Fruit fly (Drosophila melanogaster): ENCODE results near the gene Gug.
A peak's percentile ranks its signal among the peaks of the same experiment; 100 is the strongest.

The Gug gene

dm6 chr3L:8449800-8450690 is at the start of gene Gug (continued):
- TF ChIP-seq CG3065 (GFP tag; optimal IDR thresholded peaks at IDR 0.05) = no peak
- peak; percentile 35 for TF ChIP-seq CG11504 (tag; optimal IDR thresholded peaks at IDR 0.05)
- TF ChIP-seq sob (GFP tag; IDR thresholded peaks at IDR 0.05) = peak; percentile 24; the same call in 1 of the 2 replicates
- TF ChIP-seq vvl (GFP tag; IDR thresholded peaks at IDR 0.05) = peak; percentile 20
- peak; percentile 24; the same call in 1 of the 2 replicates for TF ChIP-seq slbo (GFP tag; IDR thresholded peaks at IDR 0.05)
- peak; percentile 40 for TF ChIP-seq CG1603 (tag; optimal IDR thresholded peaks at IDR 0.05)
- peak; percentile 16; the same call in 1 of the 3 replicates for TF ChIP-seq ci (GFP tag; IDR thresholded peaks at IDR 0.05)
- TF ChIP-seq ranshi (GFP tag; IDR thresholded peaks at IDR 0.05) = peak; percentile 39; the same call in 1 of the 2 replicates
- peak; percentile 16 for TF ChIP-seq MBD-R2 (GFP tag; IDR thresholded peaks at IDR 0.05)
- no peak for TF ChIP-seq CG3838 (GFP tag; optimal IDR thresholded peaks at IDR 0.05)
- no peak for TF ChIP-seq CG17912 (GFP tag; optimal IDR thresholded peaks at IDR 0.05)
- no peak for TF ChIP-seq Atf-2 (GFP tag; optimal IDR thresholded peaks at IDR 0.05)
- no peak for TF ChIP-seq chif (GFP tag; optimal IDR thresholded peaks at IDR 0.05)
- TF ChIP-seq nau (GFP tag; optimal IDR thresholded peaks at IDR 0.05) = no peak
- peak; percentile 20 for TF ChIP-seq CG18262 (tag; optimal IDR thresholded peaks at IDR 0.05)
- no peak for TF ChIP-seq Hr39 (optimal IDR thresholded peaks at IDR 0.05)
- no peak for TF ChIP-seq CG9876 (GFP tag; optimal IDR thresholded peaks at IDR 0.05)
- TF ChIP-seq lmd (GFP tag; IDR thresholded peaks at IDR 0.05) = peak; percentile 19; the same call in 1 of the 2 replicates
- no peak for TF ChIP-seq Asciz (GFP tag; optimal IDR thresholded peaks at IDR 0.05)
- no peak for TF ChIP-seq wdn (GFP tag; IDR thresholded peaks at IDR 0.05)
- TF ChIP-seq Sin3A (optimal IDR thresholded peaks at IDR 0.05) = peak; percentile 59
- no peak for TF ChIP-seq salm (tag; optimal IDR thresholded peaks at IDR 0.05)
- TF ChIP-seq crp (GFP tag; optimal IDR thresholded peaks at IDR 0.05) = peak in 1 of 2 experiments; percentile 6
- no peak for TF ChIP-seq CG6813 (GFP tag; optimal IDR thresholded peaks at IDR 0.05)
- no peak for TF ChIP-seq mld (GFP tag; IDR thresholded peaks at IDR 0.05; ENCODE audit: partially characterized antibody)
- no peak for TF ChIP-seq Nf-YB (GFP tag; optimal IDR thresholded peaks at IDR 0.05)
- TF ChIP-seq lbe (GFP tag; optimal IDR thresholded peaks at IDR 0.05) = no peak
- no peak for TF ChIP-seq CG9727 (GFP tag; optimal IDR thresholded peaks at IDR 0.05)
- TF ChIP-seq CG34422 (GFP tag; IDR thresholded peaks at IDR 0.05) = peak; percentile 57; the same call in 2 of the 3 replicates
- no peak for TF ChIP-seq TFAM (GFP tag; optimal IDR thresholded peaks at IDR 0.05)
- TF ChIP-seq trh (GFP tag; optimal IDR thresholded peaks at IDR 0.05) = no peak
- TF ChIP-seq Vsx1 (GFP tag; optimal IDR thresholded peaks at IDR 0.05) = peak; percentile 12
- no peak for TF ChIP-seq knrl (GFP tag; IDR thresholded peaks at IDR 0.05; ENCODE audit: partially characterized antibody)
- no peak for TF ChIP-seq Ssrp (tag; optimal IDR thresholded peaks at IDR 0.05)
- no peak for TF ChIP-seq tx (GFP tag; optimal IDR thresholded peaks at IDR 0.05)
- peak; percentile 22 for TF ChIP-seq hkb (optimal IDR thresholded peaks at IDR 0.05)
- no peak for TF ChIP-seq hkb (GFP tag; IDR thresholded peaks at IDR 0.05)
- peak; percentile 97 for TF ChIP-seq MESR4 (GFP tag; optimal IDR thresholded peaks at IDR 0.05)
- no peak for TF ChIP-seq tap (tag; optimal IDR thresholded peaks at IDR 0.05)
- no peak for TF ChIP-seq zfh2 (GFP tag; optimal IDR thresholded peaks at IDR 0.05)
- TF ChIP-seq bigmax (GFP tag; optimal IDR thresholded peaks at IDR 0.05) = no peak
- TF ChIP-seq Med (GFP tag) = peak; percentile 76
- 0 out of 3 replicates have a peak, but pooled peaks have one; percentile 4 for TF ChIP-seq sr (GFP tag; IDR thresholded peaks at IDR 0.05)
- TF ChIP-seq Nf-YC (tag; optimal IDR thresholded peaks at IDR 0.05) = peak; percentile 36
- TF ChIP-seq CG2875 (GFP tag; optimal IDR thresholded peaks at IDR 0.05) = no peak
- TF ChIP-seq ato (GFP tag; IDR thresholded peaks at IDR 0.05; ENCODE audit: partially characterized antibody) = no peak
- peak; percentile 32 for TF ChIP-seq CG33213 (GFP tag; optimal IDR thresholded peaks at IDR 0.05)
- TF ChIP-seq CG2116 (GFP tag; optimal IDR thresholded peaks at IDR 0.05) = no peak
- no peak for TF ChIP-seq Dip3 (GFP tag; optimal IDR thresholded peaks at IDR 0.05)

Measured in whole organism, embryonic.